Fruit fly (Drosophila melanogaster) whole organism, adult: Measurements from ENCODE around the gene ppk28.

ENCODE experiments used
- CG11617 ChIP-seq: fragments of 200-800 bp; sonication (Bioruptor generic); optimal IDR thresholded peaks from 2 replicates; lab custom pipeline; 2017; ENCODE audit warnings: mild to moderate bottlenecking, missing biosample characterization, missing genetic modification reagents, missing genetic modification characterization
- CG12768 ChIP-seq: fragments of 200-800 bp; sonication (Bioruptor generic); optimal IDR thresholded peaks from 2 replicates; lab custom pipeline; 2017; ENCODE audit warnings: missing biosample characterization, missing genetic modification characterization, mild to moderate bottlenecking, moderate library complexity, missing genetic modification reagents
- CG14711 ChIP-seq: fragments of 200-800 bp; sonication (Bioruptor generic); optimal IDR thresholded peaks from 2 replicates; lab custom pipeline; 2018; ENCODE audit warnings: missing biosample characterization, mild to moderate bottlenecking, missing genetic modification characterization, moderate library complexity
- CG1620 ChIP-seq: fragments of 200-800 bp; sonication (Bioruptor generic); optimal IDR thresholded peaks from 2 replicates; lab custom pipeline; 2016; ENCODE audit warnings: missing biosample characterization, missing genetic modification characterization
- CG33017 ChIP-seq: fragments of 200-800 bp; sonication (Bioruptor generic); optimal IDR thresholded peaks from 2 replicates; lab custom pipeline; 2018; ENCODE audit warnings: missing biosample characterization, mild to moderate bottlenecking, missing genetic modification characterization, moderate library complexity
- CG5204 ChIP-seq: fragments of 200-800 bp; sonication (Bioruptor generic); optimal IDR thresholded peaks from 2 replicates; lab custom pipeline; 2016; ENCODE audit warnings: missing biosample characterization, missing genetic modification characterization
- CG7045 ChIP-seq: fragments of 200-800 bp; sonication (Bioruptor generic); optimal IDR thresholded peaks from 2 replicates; lab custom pipeline; 2017; ENCODE audit warnings: missing biosample characterization, mild to moderate bottlenecking, missing genetic modification characterization
- CG7101 ChIP-seq: fragments of 200-800 bp; sonication (Bioruptor generic); optimal IDR thresholded peaks from 2 replicates; lab custom pipeline; 2018; ENCODE audit warnings: missing biosample characterization, mild to moderate bottlenecking, missing genetic modification characterization, moderate library complexity
- Clk ChIP-seq: fragments of 200-800 bp; sonication (Bioruptor generic); optimal IDR thresholded peaks from 2 replicates; lab custom pipeline; 2017; ENCODE audit warnings: missing biosample characterization, missing genetic modification characterization
- Crg-1 ChIP-seq: fragments of 200-800 bp; sonication (Bioruptor generic); optimal IDR thresholded peaks from 2 replicates; lab custom pipeline; 2016; ENCODE audit warnings: missing biosample characterization, missing genetic modification characterization
- Mnt ChIP-seq: fragments of 200-800 bp; sonication (Bioruptor generic); optimal IDR thresholded peaks from 2 replicates; lab custom pipeline; 2016; ENCODE audit warnings: missing biosample characterization, mild to moderate bottlenecking, missing genetic modification characterization
- bab1 ChIP-seq: fragments of 200-800 bp; sonication (Bioruptor generic); optimal IDR thresholded peaks from 3 replicates; lab custom pipeline; 2019; ENCODE audit warnings: missing biosample characterization, mild to moderate bottlenecking, missing genetic modification characterization, moderate library complexity
- cic ChIP-seq: fragments of 200-800 bp; sonication (Bioruptor generic); optimal IDR thresholded peaks from 2 replicates; lab custom pipeline; 2017; ENCODE audit warnings: missing biosample characterization, mild to moderate bottlenecking, missing genetic modification characterization, moderate library complexity
- cnc ChIP-seq, 2 experiments: fragments of >200 bp; optimal IDR thresholded peaks; 2 replicates each; lab custom pipeline; 2017
- kay ChIP-seq: fragments of 200-800 bp; sonication (Bioruptor generic); peaks from one replicate; lab custom pipeline; 2016; ENCODE audit warnings: missing biosample characterization, missing genetic modification characterization, borderline replicate concordance
- ovo ChIP-seq: fragments of 200-800 bp; sonication (Bioruptor generic); optimal IDR thresholded peaks from 2 replicates; lab custom pipeline; 2016; ENCODE audit warnings: missing biosample characterization, missing genetic modification characterization
- pad ChIP-seq: fragments of 200-800 bp; sonication (Bioruptor generic); optimal IDR thresholded peaks from 3 replicates; lab custom pipeline; 2017; ENCODE audit warnings: missing biosample characterization, missing genetic modification characterization, mild to moderate bottlenecking, moderate library complexity, missing genetic modification reagents
- tj ChIP-seq: fragments of 200-800 bp; sonication (Bioruptor generic); optimal IDR thresholded peaks from 3 replicates; lab custom pipeline; 2017; ENCODE audit warnings: missing biosample characterization, mild to moderate bottlenecking, missing genetic modification characterization, moderate library complexity
- toe ChIP-seq: fragments of 200-800 bp; sonication (Bioruptor generic); optimal IDR thresholded peaks from 2 replicates; lab custom pipeline; 2016; ENCODE audit warnings: missing biosample characterization, missing genetic modification characterization

Gene ppk28

DNA sequence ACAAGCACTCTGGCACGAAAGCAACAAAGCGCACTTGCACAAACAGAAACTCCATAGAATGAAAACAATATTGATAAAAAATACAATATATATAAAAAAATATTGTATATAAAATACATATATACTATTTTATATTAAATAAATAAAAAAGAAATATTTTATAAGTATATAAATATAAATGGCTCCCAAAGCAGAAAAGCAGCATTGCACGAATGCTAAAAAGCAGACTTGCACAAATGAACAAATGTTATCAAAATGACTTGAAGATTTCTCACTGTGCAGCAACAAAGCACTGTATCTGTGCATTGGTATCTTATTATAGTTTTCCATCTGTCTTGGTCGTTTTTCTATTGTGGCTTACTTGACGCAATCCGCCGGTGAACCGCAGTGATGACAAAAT is 37.1 kb upstream of the ppk28 start:
- TF ChIP-seq CG1620 (GFP tag; lab: Kevin White, UChicago) (no peak), CG7101 (tag; lab: Kevin White, UChicago) (no peak), CG12768 (GFP tag; lab: Kevin White, UChicago) (no peak), CG11617 (no peak), CG33017 (no peak)

DNA sequence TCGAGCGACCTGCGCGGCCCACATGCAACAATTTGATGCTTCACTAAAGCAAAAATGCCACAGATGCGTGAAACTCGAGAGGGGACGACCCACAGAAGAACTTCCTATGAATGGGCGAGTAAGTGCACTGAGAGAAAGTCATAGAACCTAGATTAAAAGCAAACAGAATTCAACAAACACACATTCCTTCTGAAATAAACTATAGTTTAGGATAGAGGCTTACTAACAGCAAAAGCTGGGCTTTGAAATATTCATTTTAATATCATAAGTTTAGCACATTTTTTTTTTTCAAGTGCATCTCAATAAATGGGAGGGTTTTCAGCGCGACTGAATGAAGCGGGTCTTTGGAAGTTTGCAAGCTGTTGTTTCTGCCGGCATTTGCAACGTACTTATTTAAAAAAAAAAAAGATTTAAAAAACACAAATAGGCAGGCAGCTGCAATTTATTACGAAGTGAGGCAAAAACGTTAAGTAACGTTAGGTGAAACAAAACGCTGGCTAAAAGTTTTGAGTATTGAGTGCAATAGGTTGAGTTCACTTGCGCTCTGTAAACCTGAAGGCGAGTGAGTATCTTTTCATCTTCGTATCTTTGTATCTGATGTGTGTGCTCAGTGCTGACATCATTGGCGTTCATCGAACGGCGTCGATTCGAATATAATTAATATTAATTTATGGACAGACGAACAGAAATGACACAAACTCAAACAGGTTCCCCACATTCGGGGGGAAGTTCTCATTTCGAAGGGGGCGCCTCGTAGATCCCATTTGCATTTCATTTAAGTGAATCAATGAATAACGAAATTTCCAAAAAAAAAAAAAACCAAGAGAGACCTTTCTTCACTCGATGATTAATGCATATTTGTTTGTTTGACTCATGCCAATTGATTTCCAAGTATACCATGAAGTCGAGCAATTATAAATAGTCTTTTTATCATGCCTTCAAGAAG is 32.7 kb upstream of the ppk28 start:
- TF ChIP-seq CG14711 (tag; lab: Kevin White, UChicago), result peak; percentile 9
- no peak for TF ChIP-seq tj (GFP tag; lab: Kevin White, UChicago)
- TF ChIP-seq bab1, result no peak
- no peak for TF ChIP-seq CG33017
- TF ChIP-seq Mnt, result no peak
- TF ChIP-seq CG5204 (GFP tag; lab: Kevin White, UChicago), result no peak

DNA sequence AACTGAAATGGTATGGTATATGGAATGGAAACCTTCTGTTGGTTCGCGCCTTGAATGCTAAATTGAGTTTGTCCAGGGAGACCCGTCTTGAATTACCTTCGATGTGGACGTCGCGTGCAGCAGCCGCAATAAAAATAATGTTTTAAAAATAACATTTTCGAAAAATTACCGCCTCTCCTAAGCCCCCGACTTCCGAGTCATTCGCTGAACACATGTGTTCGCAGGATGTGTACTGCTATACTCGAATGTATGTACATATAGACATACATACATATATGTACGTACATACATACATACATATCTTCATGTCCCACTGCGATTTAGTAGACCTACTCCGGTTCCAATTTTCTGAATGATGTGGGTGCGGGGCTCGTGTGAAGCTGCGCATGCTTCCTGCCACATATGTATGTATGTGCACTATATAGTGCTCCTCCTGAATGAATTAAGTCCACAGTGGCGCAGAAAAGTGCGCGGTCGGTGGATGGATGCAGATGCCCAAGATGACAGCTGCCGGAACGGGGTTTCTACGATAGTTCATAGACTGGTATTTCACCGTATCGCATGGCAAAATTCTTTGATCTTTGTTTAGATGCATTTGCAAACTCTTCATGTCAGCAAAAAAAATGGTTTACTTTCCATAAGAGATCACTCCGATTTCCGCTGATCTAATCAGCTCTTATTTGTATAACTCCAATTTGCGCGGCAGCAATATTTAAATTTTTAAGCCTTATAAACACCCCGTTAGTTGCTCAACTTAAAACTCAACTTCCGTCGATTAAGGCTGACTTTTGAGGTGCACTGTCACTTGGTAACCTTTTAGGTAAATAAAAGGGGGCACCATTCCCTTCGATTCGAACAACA is 31.4 kb upstream of the ppk28 start:
- TF ChIP-seq toe (GFP tag; lab: Kevin White, UChicago), result no peak

DNA sequence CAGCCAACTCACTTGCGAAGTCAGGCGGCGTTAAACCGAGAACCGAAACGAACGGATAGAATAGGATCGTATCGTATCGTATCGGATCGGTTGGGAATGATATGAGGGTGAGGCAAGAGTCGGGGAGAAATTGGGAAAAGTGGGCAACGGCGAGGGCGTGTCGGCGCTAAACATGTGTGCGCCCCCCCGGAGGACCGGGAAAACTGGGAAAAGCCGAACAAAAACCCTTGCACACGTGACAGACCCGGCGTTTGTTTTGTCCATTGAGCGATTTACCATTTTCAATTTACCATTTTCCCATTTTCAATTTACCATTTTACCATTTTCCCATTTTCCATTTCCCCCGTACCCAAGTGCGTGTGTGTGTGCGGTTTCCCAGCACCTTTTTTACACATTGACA is 30.8 kb upstream of the ppk28 start:
- TF ChIP-seq kay (GFP tag; lab: Kevin White, UChicago) (no peak), Clk (GFP tag; lab: Kevin White, UChicago) (no peak), bab1 (no peak), CG7101 (tag; lab: Kevin White, UChicago) (no peak), Crg-1 (no peak), CG12768 (GFP tag; lab: Kevin White, UChicago) (no peak), CG1620 (GFP tag; lab: Kevin White, UChicago) (no peak), CG33017 (no peak), cic (GFP tag; lab: Kevin White, UChicago) (no peak), CG5204 (GFP tag; lab: Kevin White, UChicago) (no peak), tj (GFP tag; lab: Kevin White, UChicago) (no peak), CG14711 (tag; lab: Kevin White, UChicago) (no peak), ovo (GFP tag; lab: Kevin White, UChicago) (no peak), CG7045 (no peak)

DNA sequence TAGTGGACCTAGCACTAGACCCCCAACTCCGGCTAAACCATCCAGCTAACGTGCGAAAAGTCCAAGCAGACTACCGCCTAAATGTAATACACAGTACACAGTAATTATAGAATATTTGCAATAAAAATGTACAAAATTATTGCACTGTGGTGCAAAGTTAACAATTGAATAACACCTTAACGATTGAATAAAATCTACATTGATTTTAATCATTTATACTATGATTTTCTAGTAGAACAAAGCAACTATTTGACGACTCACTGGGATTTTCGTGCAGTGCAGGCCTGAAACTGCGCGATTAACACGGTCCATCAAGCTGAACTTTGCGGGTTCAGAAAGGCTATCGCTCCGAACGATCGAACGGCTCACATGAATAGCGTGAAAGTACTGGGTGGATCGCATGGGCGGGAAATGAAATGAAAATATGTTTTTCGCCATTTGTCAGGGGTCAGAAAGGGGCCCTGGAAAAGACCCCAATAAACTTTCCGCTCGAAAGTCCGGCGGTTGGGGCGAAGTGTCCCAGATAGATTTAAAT is 27.7 kb upstream of the ppk28 start:
- TF ChIP-seq bab1, result no peak
- TF ChIP-seq Crg-1, result no peak
- TF ChIP-seq kay (GFP tag; lab: Kevin White, UChicago), result peak; percentile 48
- no peak for TF ChIP-seq CG12768 (GFP tag; lab: Kevin White, UChicago)
- TF ChIP-seq Clk (GFP tag; lab: Kevin White, UChicago), result no peak

DNA sequence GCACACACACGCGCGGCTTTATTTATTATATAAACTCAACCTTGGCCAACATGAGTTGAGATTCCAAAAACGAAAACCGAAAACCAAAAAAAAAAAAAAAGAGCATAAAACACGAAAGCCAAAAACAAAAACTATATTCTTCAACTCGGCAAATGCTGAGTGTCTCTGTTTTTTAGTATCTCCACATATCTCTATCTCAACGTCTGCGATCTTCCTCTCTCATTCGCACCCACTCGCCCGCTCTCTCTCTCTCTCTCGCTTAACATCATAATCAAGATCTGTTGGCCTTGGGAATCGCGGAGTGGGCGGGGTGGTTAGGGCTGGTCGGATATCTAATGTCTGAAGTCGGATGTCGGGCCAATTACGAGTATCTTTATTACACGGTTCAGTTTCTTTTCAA is 25.6 kb upstream of the ppk28 start:
- peak; percentile 71 for TF ChIP-seq tj (GFP tag; lab: Kevin White, UChicago)
- no peak for TF ChIP-seq kay (GFP tag; lab: Kevin White, UChicago)
- no peak for TF ChIP-seq cnc (optimal IDR thresholded peaks at IDR 0.05; lab: Kevin White, UChicago)

DNA sequence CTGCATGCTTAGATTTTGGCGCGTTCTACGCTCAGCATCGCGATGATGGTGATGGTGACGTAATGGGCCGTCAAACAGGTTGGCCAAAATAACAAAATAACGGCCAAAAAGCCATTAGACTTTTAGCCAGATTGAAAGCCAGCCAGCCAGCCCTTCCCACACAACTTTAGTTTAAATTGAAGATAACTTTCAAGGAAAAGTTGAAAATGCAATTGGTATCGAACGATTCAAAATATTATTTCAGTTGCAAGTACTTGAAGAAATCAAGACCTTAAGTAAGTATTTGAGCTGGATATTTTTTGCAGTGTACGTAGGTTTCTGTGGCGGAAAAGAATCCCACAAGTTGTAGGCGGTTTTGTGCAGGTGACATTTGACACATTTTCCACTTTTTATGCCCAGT is 24.8 kb upstream of the ppk28 start:
- TF ChIP-seq ovo (GFP tag; lab: Kevin White, UChicago) (no peak), Crg-1 (no peak)

DNA sequence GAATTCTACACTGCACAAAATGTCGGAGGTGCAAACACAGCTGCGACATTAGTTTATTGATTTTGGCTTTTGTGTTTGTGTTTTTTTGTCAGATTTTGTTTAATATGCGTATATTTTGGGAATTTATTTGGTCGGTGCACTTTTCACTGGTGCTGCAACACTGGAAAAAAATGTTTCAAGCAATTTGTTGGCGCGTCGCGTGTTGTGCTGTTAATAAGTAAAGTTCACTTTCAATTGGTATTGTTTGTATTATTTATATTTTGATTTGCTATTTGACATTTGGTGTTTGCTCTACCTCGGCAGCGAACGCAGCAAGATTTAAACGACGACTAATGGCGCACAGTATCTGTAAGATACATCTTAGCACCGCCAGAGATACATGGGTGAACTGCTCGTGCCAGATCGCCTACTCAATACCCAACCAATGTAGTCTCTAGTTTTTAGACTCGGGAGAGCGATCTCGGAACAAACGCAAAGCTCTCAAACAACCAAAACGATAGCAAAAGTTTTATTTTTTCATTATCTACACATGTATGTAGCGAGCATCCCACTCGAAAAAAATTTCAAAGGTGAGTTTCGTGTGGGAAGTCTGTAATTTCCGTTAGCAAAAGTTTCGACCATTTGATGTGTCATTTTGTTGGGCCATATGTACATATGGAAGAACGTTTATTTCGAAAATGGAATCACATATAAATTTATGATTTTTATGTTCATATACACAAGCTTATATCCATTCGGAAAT is 23.5 kb upstream of the ppk28 start:
- TF ChIP-seq pad (no peak), CG1620 (GFP tag; lab: Kevin White, UChicago) (no peak), kay (GFP tag; lab: Kevin White, UChicago) (no peak), cic (GFP tag; lab: Kevin White, UChicago) (no peak), CG7045 (no peak), bab1 (no peak), ovo (GFP tag; lab: Kevin White, UChicago) (no peak), CG33017 (no peak), toe (GFP tag; lab: Kevin White, UChicago) (no peak), CG7101 (tag; lab: Kevin White, UChicago) (no peak), Mnt (peak; percentile 10), tj (GFP tag; lab: Kevin White, UChicago) (no peak), CG5204 (GFP tag; lab: Kevin White, UChicago) (no peak), CG14711 (tag; lab: Kevin White, UChicago) (peak; percentile 13), CG11617 (peak; percentile 28)
